Fruit fly (Drosophila melanogaster): ENCODE measurements around the gene CG5815.
A peak's percentile ranks its signal among the peaks of the same experiment; 100 is the strongest.

CG5815 gene

DNA sequence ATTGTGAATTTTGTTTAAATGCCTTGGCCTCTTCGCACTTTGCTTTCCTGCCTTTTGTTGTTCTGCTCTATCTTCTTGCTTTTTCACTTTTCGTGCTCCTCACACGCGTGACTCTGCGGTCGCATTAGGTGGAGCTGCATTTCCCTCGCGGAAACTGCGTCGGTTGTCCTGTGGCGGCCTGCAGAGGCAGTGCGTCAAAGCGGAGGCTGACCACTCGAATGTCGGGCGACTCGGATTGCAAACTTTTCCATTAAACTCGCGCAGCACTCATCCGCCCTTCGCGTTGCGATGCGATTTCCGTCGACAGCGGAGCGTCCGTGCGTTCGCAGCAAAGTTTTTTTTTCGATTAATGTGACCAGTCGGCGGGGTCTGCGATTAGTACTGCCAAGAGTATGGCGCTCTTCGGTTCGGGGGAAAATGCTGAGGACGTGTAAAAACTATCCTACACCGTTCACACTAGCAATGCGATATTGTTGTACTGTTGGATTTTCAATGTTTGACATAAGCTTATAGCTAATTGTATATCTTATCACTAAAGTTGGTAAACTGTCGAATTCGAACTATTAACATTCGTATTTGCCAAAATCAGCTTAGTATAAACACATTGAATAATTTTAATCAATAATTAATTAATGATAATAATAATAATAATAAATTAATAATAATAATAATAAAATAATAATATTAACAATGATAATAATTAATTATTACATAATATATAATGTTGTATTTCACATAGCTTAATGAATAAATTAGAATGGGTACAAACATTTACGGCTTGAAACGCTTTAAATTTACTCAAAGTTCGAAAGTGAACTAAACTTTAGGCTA lies 38.5 kb downstream of the CG5815 start, which contains the start of gene CG6051 (continued):
- peak; percentile 49 for TF ChIP-seq Hr83 (GFP tag; optimal IDR thresholded peaks at IDR 0.05; ENCODE audit: poor library complexity, severe bottlenecking)
- peak; percentile 21 for TF ChIP-seq rgr (GFP tag; optimal IDR thresholded peaks at IDR 0.05)
- TF ChIP-seq woc (GFP tag; optimal IDR thresholded peaks at IDR 0.05), result peak; percentile 61
- TF ChIP-seq sv (GFP tag; optimal IDR thresholded peaks at IDR 0.05), result no peak
- TF ChIP-seq Vsx2 (GFP tag; optimal IDR thresholded peaks at IDR 0.05; ENCODE audit: partially characterized antibody), result no peak
- no peak for TF ChIP-seq dsf (GFP tag; optimal IDR thresholded peaks at IDR 0.05; ENCODE audit: borderline replicate concordance)
- TF ChIP-seq CG32264 (GFP tag; optimal IDR thresholded peaks at IDR 0.05), result no peak
- peak; percentile 13 for TF ChIP-seq Abd-B (GFP tag; optimal IDR thresholded peaks at IDR 0.05)
- TF ChIP-seq h (GFP tag; optimal IDR thresholded peaks at IDR 0.05), result peak; percentile 47
- no peak for TF ChIP-seq CrebA (GFP tag; optimal IDR thresholded peaks at IDR 0.05; ENCODE audit: borderline replicate concordance)

dm6 chr3R:27151516-27151823 lies 39.1 kb downstream of the CG5815 start, which contains the start of gene Men-b:
Gene Men-b, plus strand, starts transcription at chr3R:27151662.
- TF ChIP-seq Hr83 (GFP tag; optimal IDR thresholded peaks at IDR 0.05; ENCODE audit: poor library complexity, severe bottlenecking) (peak; percentile 52), Vsx2 (GFP tag; optimal IDR thresholded peaks at IDR 0.05; ENCODE audit: partially characterized antibody) (no peak), Myc (optimal IDR thresholded peaks at IDR 0.05) (peak; percentile 92), OdsH (GFP tag; optimal IDR thresholded peaks at IDR 0.05) (no peak)

- peak; percentile 42 for TF ChIP-seq OdsH (GFP tag; optimal IDR thresholded peaks at IDR 0.05)
- peak; percentile 35 for TF ChIP-seq psq (GFP tag; optimal IDR thresholded peaks at IDR 0.05)
- TF ChIP-seq Hnf4 (GFP tag; optimal IDR thresholded peaks at IDR 0.05), result peak; percentile 29
- TF ChIP-seq CG9705 (GFP tag; optimal IDR thresholded peaks at IDR 0.05), result peak; percentile 49
- peak in 1 of 2 experiments; percentile 62 for TF ChIP-seq foxo (GFP tag; optimal IDR thresholded peaks at IDR 0.05)
- peak; percentile 43 for TF ChIP-seq brk (GFP tag; optimal IDR thresholded peaks at IDR 0.05)
- peak; percentile 45 for TF ChIP-seq woc (GFP tag; optimal IDR thresholded peaks at IDR 0.05)
- TF ChIP-seq Jra (GFP tag; optimal IDR thresholded peaks at IDR 0.05), result no peak
- peak; percentile 73 for TF ChIP-seq HLH106 (tag; optimal IDR thresholded peaks at IDR 0.05)
- TF ChIP-seq ey (GFP tag; optimal IDR thresholded peaks at IDR 0.05), result peak; percentile 64
- peak; percentile 57 for TF ChIP-seq rgr (GFP tag; optimal IDR thresholded peaks at IDR 0.05)
- peak; percentile 76 for TF ChIP-seq fru (GFP tag; optimal IDR thresholded peaks at IDR 0.05)
- TF ChIP-seq sage (GFP tag; optimal IDR thresholded peaks at IDR 0.05), result no peak
- peak; percentile 37 for TF ChIP-seq CG32264 (GFP tag; optimal IDR thresholded peaks at IDR 0.05)
- peak; percentile 76 for TF ChIP-seq br (GFP tag; optimal IDR thresholded peaks at IDR 0.05)
- no peak for TF ChIP-seq lola (GFP tag; optimal IDR thresholded peaks at IDR 0.05)
- TF ChIP-seq sv (GFP tag; optimal IDR thresholded peaks at IDR 0.05), result no peak
- peak; percentile 51 for TF ChIP-seq dmrt93B (GFP tag; optimal IDR thresholded peaks at IDR 0.05)
- no peak for TF ChIP-seq Mio (GFP tag; optimal IDR thresholded peaks at IDR 0.05)
- no peak for TF ChIP-seq Hr83 (GFP tag; optimal IDR thresholded peaks at IDR 0.05; ENCODE audit: poor library complexity, severe bottlenecking)
- no peak for TF ChIP-seq Abd-B (GFP tag; optimal IDR thresholded peaks at IDR 0.05)
- no peak for TF ChIP-seq Rel (GFP tag; optimal IDR thresholded peaks at IDR 0.05)
- no peak for TF ChIP-seq Rel (tag; optimal IDR thresholded peaks at IDR 0.05)
- peak; percentile 53 for TF ChIP-seq h (GFP tag; optimal IDR thresholded peaks at IDR 0.05)
- TF ChIP-seq Sp1 (GFP tag; optimal IDR thresholded peaks at IDR 0.05), result peak; percentile 65
- TF ChIP-seq GATAd (GFP tag; optimal IDR thresholded peaks at IDR 0.05), result no peak
Measured at dm6 chr3R:27152129-27152968, 40.0 kb downstream of the CG5815 start.

- TF ChIP-seq ey (GFP tag; optimal IDR thresholded peaks at IDR 0.05) (peak; percentile 36), CG32264 (GFP tag; optimal IDR thresholded peaks at IDR 0.05) (no peak), Hnf4 (GFP tag; optimal IDR thresholded peaks at IDR 0.05) (no peak), Abd-B (GFP tag; optimal IDR thresholded peaks at IDR 0.05) (no peak), CG9705 (GFP tag; optimal IDR thresholded peaks at IDR 0.05) (no peak), Vsx2 (GFP tag; optimal IDR thresholded peaks at IDR 0.05; ENCODE audit: partially characterized antibody) (peak; percentile 65), woc (GFP tag; optimal IDR thresholded peaks at IDR 0.05) (no peak), Hr78 (GFP tag; optimal IDR thresholded peaks at IDR 0.05) (no peak), Jra (GFP tag; optimal IDR thresholded peaks at IDR 0.05) (peak; percentile 40), h (GFP tag; optimal IDR thresholded peaks at IDR 0.05) (peak; percentile 67), foxo (GFP tag; optimal IDR thresholded peaks at IDR 0.05) (peak in 1 of 2 experiments; percentile 38), dl (GFP tag; optimal IDR thresholded peaks at IDR 0.05; ENCODE audit: insufficient read depth in 1 of 2, partially characterized antibody in 2 of 2) (peak in 1 of 2 experiments; percentile 31), jim (GFP tag; optimal IDR thresholded peaks at IDR 0.05) (no peak), Hr83 (GFP tag; optimal IDR thresholded peaks at IDR 0.05; ENCODE audit: poor library complexity, severe bottlenecking) (no peak), dsf (GFP tag; optimal IDR thresholded peaks at IDR 0.05; ENCODE audit: borderline replicate concordance) (no peak), Dfd (GFP tag; optimal IDR thresholded peaks at IDR 0.05) (no peak), HLH106 (tag; optimal IDR thresholded peaks at IDR 0.05) (peak; percentile 20), Sp1 (GFP tag; optimal IDR thresholded peaks at IDR 0.05) (no peak), usp (GFP tag; optimal IDR thresholded peaks at IDR 0.05) (no peak), sv (GFP tag; optimal IDR thresholded peaks at IDR 0.05) (peak; percentile 24), OdsH (GFP tag; optimal IDR thresholded peaks at IDR 0.05) (peak; percentile 8), psq (GFP tag; optimal IDR thresholded peaks at IDR 0.05) (peak; percentile 8), GATAd (GFP tag; optimal IDR thresholded peaks at IDR 0.05) (no peak), fru (GFP tag; optimal IDR thresholded peaks at IDR 0.05) (no peak)
Measured at dm6 chr3R:27153062-27153878, 40.9 kb downstream of the CG5815 start.

Measured in whole organism, wandering third instar larva.